Worm (Caenorhabditis elegans): ENCODE results near the gene lin-26.

Gene lin-26

DNA sequence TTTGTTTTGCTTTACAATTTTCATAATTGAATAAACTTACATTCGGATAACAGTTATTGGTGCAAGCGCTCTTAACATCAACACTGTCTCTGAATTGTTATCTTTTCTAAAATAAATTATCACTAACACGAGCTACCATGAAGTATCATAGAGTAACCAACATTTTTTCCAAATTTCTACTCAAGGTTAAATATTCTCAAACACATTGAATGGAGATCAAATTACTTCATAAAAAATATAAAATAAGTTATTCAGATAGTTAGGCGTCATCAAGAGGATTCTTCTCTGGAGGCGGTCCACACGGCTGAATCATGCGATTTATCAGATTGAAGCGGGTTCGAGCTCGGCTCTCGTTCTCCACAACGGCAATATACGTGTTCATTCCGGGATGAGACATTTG, 16.4 kb downstream of the lin-26 start, which contains the start of gene B0495.5:
Gene B0495.5 (minus strand): TSS at position 101 of the 400 bp plus-strand sequence.
- no peak for TF ChIP-seq blmp-1 (tag; optimal IDR thresholded peaks at IDR 0.05)
- no peak for TF ChIP-seq mab-5 (tag; optimal IDR thresholded peaks at IDR 0.05)
- TF ChIP-seq ceh-43 (GFP tag; optimal IDR thresholded peaks at IDR 0.05) = no peak
- no peak for TF ChIP-seq M03D4.4 (tag; optimal IDR thresholded peaks at IDR 0.05)

DNA sequence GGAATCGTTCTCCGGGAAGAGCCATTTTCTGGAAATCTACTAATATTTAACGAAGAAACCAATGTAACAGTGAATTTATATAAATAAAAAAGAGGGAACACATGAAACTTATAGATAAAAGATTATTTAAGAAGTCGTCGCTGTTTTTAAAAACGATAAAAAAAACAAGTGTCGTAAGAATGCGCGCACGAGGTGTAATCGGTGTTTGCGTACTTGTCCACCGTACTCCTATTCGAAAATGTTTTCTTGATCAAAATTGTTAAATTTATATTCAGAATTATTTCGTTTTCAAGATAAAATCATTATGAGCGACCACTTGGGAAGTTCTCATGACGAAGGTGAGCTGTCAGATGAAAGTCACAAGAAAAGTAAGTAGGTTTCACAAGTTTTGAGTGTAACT, 17.0 kb downstream of the lin-26 start, which contains the start of the genes moa-2 and cdk-11.1:
Gene moa-2 (minus strand): TSS at position 25 of the 400 bp plus-strand sequence.
Gene cdk-11.1 (plus strand): TSS at position 227 of the 400 bp plus-strand sequence.
- TF ChIP-seq mep-1 (tag; optimal IDR thresholded peaks at IDR 0.05) (peak; percentile 12), nhr-12 (tag; optimal IDR thresholded peaks at IDR 0.05) (no peak), pha-4 (tag; optimal IDR thresholded peaks at IDR 0.05) (peak; percentile 5), lsy-2 (tag; optimal IDR thresholded peaks at IDR 0.05) (peak; percentile 94)

DNA sequence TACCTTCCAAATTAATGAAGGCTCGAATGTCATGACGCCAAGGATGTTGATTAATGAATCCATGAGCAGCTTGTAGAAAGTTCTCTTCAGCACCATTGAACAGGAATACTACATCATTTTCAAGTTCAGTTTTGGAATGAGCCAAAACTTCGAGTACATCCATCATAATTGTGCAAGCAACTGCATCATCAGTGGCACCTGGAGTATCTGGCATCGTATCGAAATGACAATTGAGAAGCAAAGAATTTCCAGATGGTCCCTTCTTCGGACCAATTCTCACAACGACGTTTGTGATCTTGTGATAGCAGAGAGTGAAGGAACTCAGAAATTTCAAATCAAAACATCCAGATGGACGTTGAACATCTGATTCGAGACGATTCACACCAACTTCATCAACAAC, 22.4 kb downstream of the lin-26 start:
- TF ChIP-seq zip-8 (tag; optimal IDR thresholded peaks at IDR 0.05) (no peak), blmp-1 (tag; optimal IDR thresholded peaks at IDR 0.05) (no peak), unc-62 (GFP tag; optimal IDR thresholded peaks at IDR 0.05) (no peak), pha-4 (tag; optimal IDR thresholded peaks at IDR 0.05) (no peak), unc-39 (tag; optimal IDR thresholded peaks at IDR 0.05) (no peak), nhr-28 (tag; optimal IDR thresholded peaks at IDR 0.05) (no peak), mep-1 (tag; optimal IDR thresholded peaks at IDR 0.05) (no peak), elt-3 (tag; optimal IDR thresholded peaks at IDR 0.05) (no peak), ham-2 (GFP tag; optimal IDR thresholded peaks at IDR 0.05) (no peak), sptf-1 (tag; optimal IDR thresholded peaks at IDR 0.05) (no peak), M03D4.4 (tag; optimal IDR thresholded peaks at IDR 0.05) (no peak), tbx-8 (GFP tag; optimal IDR thresholded peaks at IDR 0.05) (no peak)

DNA sequence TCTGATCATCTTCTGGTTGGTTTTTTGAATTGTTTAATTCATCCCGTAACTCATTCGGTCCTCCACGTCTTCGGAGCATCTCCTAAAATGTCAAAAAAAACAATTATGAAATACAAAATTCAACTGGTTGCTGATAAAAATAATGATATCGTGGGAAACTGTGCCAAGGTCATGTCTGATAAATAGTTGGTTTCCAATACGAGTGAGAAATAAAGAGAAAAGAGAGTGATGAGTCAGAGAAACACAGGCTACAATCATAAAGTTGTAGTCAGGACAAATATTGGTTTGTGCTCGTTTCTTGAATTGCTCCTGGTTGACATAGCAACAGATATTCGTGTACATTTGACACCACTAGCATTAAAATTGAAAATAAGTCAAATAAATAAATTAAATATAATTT, 23.2 kb downstream of the lin-26 start, which contains the start of gene B0495.7:
Gene B0495.7 (minus strand): TSS at position 82 of the 400 bp plus-strand sequence.
- TF ChIP-seq snpc-4 (tag; optimal IDR thresholded peaks at IDR 0.05) (no peak), bed-3 (GFP tag; optimal IDR thresholded peaks at IDR 0.05) (no peak), mls-2 (tag; optimal IDR thresholded peaks at IDR 0.05) (no peak)

DNA sequence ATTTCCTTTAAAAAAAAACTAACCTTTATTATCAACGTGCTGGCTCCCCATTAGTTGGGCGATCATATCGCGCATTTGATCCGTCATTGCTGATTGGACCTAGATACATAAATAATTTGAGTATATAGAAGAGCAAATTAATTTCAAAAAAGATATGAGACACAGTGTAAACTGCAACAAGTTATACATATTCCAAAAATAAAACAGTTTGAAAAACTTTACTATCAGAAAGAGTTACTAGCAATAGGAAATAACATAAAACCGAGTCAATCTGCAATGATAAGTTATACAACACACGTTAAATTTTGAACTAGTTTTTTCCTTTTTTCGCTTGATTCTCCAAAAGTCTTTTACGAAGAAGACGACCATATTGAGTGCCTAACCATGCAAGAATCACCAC, 25.4 kb downstream of the lin-26 start, which contains the start of gene luc-7L:
Gene luc-7L (minus strand): TSS at position 101 of the 400 bp plus-strand sequence.
- no peak for TF ChIP-seq blmp-1 (tag; optimal IDR thresholded peaks at IDR 0.05)
- TF ChIP-seq ces-1 (GFP tag; optimal IDR thresholded peaks at IDR 0.05) = no peak
- no peak for TF ChIP-seq drap-1 (GFP tag; optimal IDR thresholded peaks at IDR 0.05)
- TF ChIP-seq sem-2 (GFP tag; optimal IDR thresholded peaks at IDR 0.05) = no peak
- no peak for TF ChIP-seq nhr-12 (tag; optimal IDR thresholded peaks at IDR 0.05)
- TF ChIP-seq nhr-76 (tag; optimal IDR thresholded peaks at IDR 0.05) = no peak
- TF ChIP-seq ceh-83 (GFP tag; optimal IDR thresholded peaks at IDR 0.05) = no peak
- no peak for TF ChIP-seq nhr-28 (tag; optimal IDR thresholded peaks at IDR 0.05)
- TF ChIP-seq M03D4.4 (tag; optimal IDR thresholded peaks at IDR 0.05) = no peak
- TF ChIP-seq bed-3 (GFP tag; optimal IDR thresholded peaks at IDR 0.05) = no peak
- no peak for TF ChIP-seq ceh-39 (tag; optimal IDR thresholded peaks at IDR 0.05)
- no peak for TF ChIP-seq elt-3 (tag; optimal IDR thresholded peaks at IDR 0.05)
- no peak for TF ChIP-seq nhr-2 (tag; optimal IDR thresholded peaks at IDR 0.05)
- no peak for TF ChIP-seq sptf-1 (tag; optimal IDR thresholded peaks at IDR 0.05)
- no peak for TF ChIP-seq ztf-11 (tag; optimal IDR thresholded peaks at IDR 0.05)
- TF ChIP-seq unc-62 (GFP tag; optimal IDR thresholded peaks at IDR 0.05) = no peak
- no peak for TF ChIP-seq cnd-1 (tag; optimal IDR thresholded peaks at IDR 0.05)

DNA sequence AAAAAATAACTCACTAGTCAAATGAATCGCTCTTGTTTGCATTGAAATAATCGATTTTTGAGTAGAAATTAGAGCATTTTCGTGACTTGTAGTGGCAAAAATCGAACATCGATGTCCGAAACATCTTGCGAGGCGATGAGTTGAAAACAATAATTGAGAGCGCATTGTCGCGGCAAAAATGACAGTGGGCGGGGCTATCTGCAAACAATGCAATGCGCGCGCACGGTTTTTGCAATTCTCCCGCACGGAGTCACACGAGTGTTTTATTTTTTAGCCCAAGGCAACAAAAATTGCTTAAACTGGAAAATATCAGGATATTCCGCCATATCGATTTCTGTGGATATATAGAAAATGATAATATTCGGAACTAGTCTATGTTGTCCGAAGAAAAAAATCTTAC, 26.5 kb downstream of the lin-26 start, which contains the start of gene B0495.9:
Gene B0495.9 (minus strand): TSS at position 171 of the 400 bp plus-strand sequence.
- peak; percentile 92 for TF ChIP-seq cnd-1 (tag; optimal IDR thresholded peaks at IDR 0.05)
- TF ChIP-seq M03D4.4 (tag; optimal IDR thresholded peaks at IDR 0.05) = peak; percentile 90
- TF ChIP-seq ham-2 (GFP tag; optimal IDR thresholded peaks at IDR 0.05) = peak; percentile 83
- peak; percentile 69 for TF ChIP-seq lsy-2 (tag; optimal IDR thresholded peaks at IDR 0.05)
- peak; percentile 73 for TF ChIP-seq tbx-8 (GFP tag; optimal IDR thresholded peaks at IDR 0.05)
- peak; percentile 71 for TF ChIP-seq hlh-1 (tag; optimal IDR thresholded peaks at IDR 0.05)
- no peak for TF ChIP-seq elt-3 (tag; optimal IDR thresholded peaks at IDR 0.05)
- peak; percentile 93 for TF ChIP-seq nhr-76 (tag; optimal IDR thresholded peaks at IDR 0.05)
- TF ChIP-seq nhr-2 (tag; optimal IDR thresholded peaks at IDR 0.05) = no peak
- TF ChIP-seq pha-4 (tag; optimal IDR thresholded peaks at IDR 0.05) = peak; percentile 45
- TF ChIP-seq ceh-39 (tag; optimal IDR thresholded peaks at IDR 0.05) = peak; percentile 27
- no peak for TF ChIP-seq snpc-4 (tag; optimal IDR thresholded peaks at IDR 0.05)
- TF ChIP-seq sem-2 (GFP tag; optimal IDR thresholded peaks at IDR 0.05) = peak; percentile 76
- peak; percentile 48 for TF ChIP-seq ces-1 (GFP tag; optimal IDR thresholded peaks at IDR 0.05)
- TF ChIP-seq flh-1 (GFP tag; optimal IDR thresholded peaks at IDR 0.05) = peak; percentile 77
- TF ChIP-seq mep-1 (tag; optimal IDR thresholded peaks at IDR 0.05) = peak; percentile 33
- TF ChIP-seq unc-62 (GFP tag; optimal IDR thresholded peaks at IDR 0.05) = no peak
- TF ChIP-seq unc-39 (tag; optimal IDR thresholded peaks at IDR 0.05) = peak; percentile 87
- TF ChIP-seq ceh-83 (GFP tag; optimal IDR thresholded peaks at IDR 0.05) = peak; percentile 81
- TF ChIP-seq ztf-11 (tag; optimal IDR thresholded peaks at IDR 0.05) = peak; percentile 94
- peak; percentile 3 for TF ChIP-seq nhr-28 (tag; optimal IDR thresholded peaks at IDR 0.05)
- TF ChIP-seq mls-2 (tag; optimal IDR thresholded peaks at IDR 0.05) = peak; percentile 96
- TF ChIP-seq unc-120 (tag; optimal IDR thresholded peaks at IDR 0.05; ENCODE audit: poor library complexity, severe bottlenecking) = peak; percentile 75
- TF ChIP-seq sptf-1 (tag; optimal IDR thresholded peaks at IDR 0.05) = peak; percentile 96
- peak; percentile 91 for TF ChIP-seq drap-1 (GFP tag; optimal IDR thresholded peaks at IDR 0.05)
- peak; percentile 79 for TF ChIP-seq lin-13 (tag; optimal IDR thresholded peaks at IDR 0.05)
- TF ChIP-seq elt-1 (tag; optimal IDR thresholded peaks at IDR 0.05; ENCODE audit: borderline replicate concordance, insufficient read depth) = peak; percentile 73
- TF ChIP-seq nhr-237 (tag; optimal IDR thresholded peaks at IDR 0.05) = peak; percentile 8
- peak; percentile 79 for TF ChIP-seq bed-3 (GFP tag; optimal IDR thresholded peaks at IDR 0.05)
- no peak for TF ChIP-seq zip-8 (tag; optimal IDR thresholded peaks at IDR 0.05)
- TF ChIP-seq nhr-12 (tag; optimal IDR thresholded peaks at IDR 0.05) = peak; percentile 95
- TF ChIP-seq mab-5 (tag; optimal IDR thresholded peaks at IDR 0.05) = peak; percentile 23
- peak; percentile 69 for TF ChIP-seq blmp-1 (tag; optimal IDR thresholded peaks at IDR 0.05)
- TF ChIP-seq ceh-43 (GFP tag; optimal IDR thresholded peaks at IDR 0.05) = peak; percentile 90
